Worm (Caenorhabditis elegans): Measurements from ENCODE around the gene rog-1.

The rog-1 gene

ce11 chrII:1402167-1402619, 27.4 kb upstream of the rog-1 start, which contains the start of gene Y51H7C.7 (continued):
- TF ChIP-seq aha-1 (tag; optimal IDR thresholded peaks at IDR 0.05) (peak; percentile 4), hpl-2 (GFP tag; optimal IDR thresholded peaks at IDR 0.05) (no peak), efl-3 (GFP tag; optimal IDR thresholded peaks at IDR 0.05) (no peak), unc-86 (tag; optimal IDR thresholded peaks at IDR 0.05) (peak; percentile 66), fkh-8 (tag; optimal IDR thresholded peaks at IDR 0.05) (peak; percentile 24), zip-4 (GFP tag; optimal IDR thresholded peaks at IDR 0.05) (no peak), hlh-17 (GFP tag; optimal IDR thresholded peaks at IDR 0.05; ENCODE audit: borderline replicate concordance) (no peak), pax-3 (tag; optimal IDR thresholded peaks at IDR 0.05) (no peak), efl-1 (optimal IDR thresholded peaks at IDR 0.05) (peak; percentile 47 to 68), efl-1 (GFP tag; optimal IDR thresholded peaks at IDR 0.05 in 1 of 2) (peak; percentile 76 to 97), tlp-1 (tag; optimal IDR thresholded peaks at IDR 0.05) (no peak), dpl-1 (GFP tag; optimal IDR thresholded peaks at IDR 0.05) (peak; percentile 56 to 76 (median 74)), irx-1 (tag; optimal IDR thresholded peaks at IDR 0.05) (peak; percentile 81), zag-1 (tag; optimal IDR thresholded peaks at IDR 0.05) (no peak), F16B12.6 (tag; optimal IDR thresholded peaks at IDR 0.05) (peak; percentile 55), dsc-1 (tag; optimal IDR thresholded peaks at IDR 0.05) (peak; percentile 76), fkh-10 (GFP tag; optimal IDR thresholded peaks at IDR 0.05) (no peak), lin-35 (GFP tag; optimal IDR thresholded peaks at IDR 0.05) (peak; percentile 37 to 66), sox-4 (tag; optimal IDR thresholded peaks at IDR 0.05) (peak; percentile 10), mep-1 (tag; optimal IDR thresholded peaks at IDR 0.05) (no peak), skn-1 (tag; optimal IDR thresholded peaks at IDR 0.05) (peak; percentile 61), nhr-84 (tag; optimal IDR thresholded peaks at IDR 0.05) (no peak), sup-37 (GFP tag; optimal IDR thresholded peaks at IDR 0.05) (no peak), C16A3.4 (tag; optimal IDR thresholded peaks at IDR 0.05) (peak; percentile 27), hlh-4 (tag; optimal IDR thresholded peaks at IDR 0.05) (no peak), C04F5.9 (tag; optimal IDR thresholded peaks at IDR 0.05) (peak; percentile 19), ama-1 (optimal IDR thresholded peaks at IDR 0.05) (no peak), lin-13 (GFP tag; optimal IDR thresholded peaks at IDR 0.05) (peak; percentile 12), nhr-28 (tag; optimal IDR thresholded peaks at IDR 0.05) (no peak), vab-15 (tag; optimal IDR thresholded peaks at IDR 0.05) (no peak), mef-2 (tag; optimal IDR thresholded peaks at IDR 0.05) (no peak), nhr-47 (tag; optimal IDR thresholded peaks at IDR 0.05) (peak; percentile 85), lin-39 (tag; optimal IDR thresholded peaks at IDR 0.05) (peak; percentile 76), nhr-76 (tag; optimal IDR thresholded peaks at IDR 0.05) (no peak), mab-9 (GFP tag; IDR thresholded peaks at IDR 0.05) (no peak), ceh-8 (GFP tag; optimal IDR thresholded peaks at IDR 0.05) (no peak), nhr-237 (tag; optimal IDR thresholded peaks at IDR 0.05) (no peak), lir-3 (tag; optimal IDR thresholded peaks at IDR 0.05; ENCODE audit: poor library complexity) (no peak), unc-30 (tag; optimal IDR thresholded peaks at IDR 0.05) (no peak)

- no peak for TF ChIP-seq ztf-11 (tag; optimal IDR thresholded peaks at IDR 0.05)
- TF ChIP-seq elt-3 (tag; optimal IDR thresholded peaks at IDR 0.05): no peak
- TF ChIP-seq mef-2 (tag; optimal IDR thresholded peaks at IDR 0.05): no peak
- no peak for TF ChIP-seq nhr-71 (tag; optimal IDR thresholded peaks at IDR 0.05)
- TF ChIP-seq elt-2 (tag; optimal IDR thresholded peaks at IDR 0.05): no peak
- no peak for TF ChIP-seq nhr-90 (tag; optimal IDR thresholded peaks at IDR 0.05; ENCODE audit: poor library complexity)
- TF ChIP-seq ceh-90 (tag; optimal IDR thresholded peaks at IDR 0.05): no peak
- TF ChIP-seq alr-1 (tag; optimal IDR thresholded peaks at IDR 0.05; ENCODE audit: borderline replicate concordance): no peak
- TF ChIP-seq mab-9 (GFP tag; IDR thresholded peaks at IDR 0.05): no peak
- no peak for TF ChIP-seq xbp-1 (tag; optimal IDR thresholded peaks at IDR 0.05)
- no peak for TF ChIP-seq egl-13 (tag; optimal IDR thresholded peaks at IDR 0.05)
- TF ChIP-seq nhr-47 (tag; optimal IDR thresholded peaks at IDR 0.05): no peak
- TF ChIP-seq fkh-8 (tag; optimal IDR thresholded peaks at IDR 0.05): no peak
- TF ChIP-seq zag-1 (tag; optimal IDR thresholded peaks at IDR 0.05): no peak
- TF ChIP-seq aha-1 (tag; optimal IDR thresholded peaks at IDR 0.05): no peak
- no peak for TF ChIP-seq nhr-20 (tag; optimal IDR thresholded peaks at IDR 0.05)
- TF ChIP-seq fkh-4 (tag; optimal IDR thresholded peaks at IDR 0.05; ENCODE audit: borderline replicate concordance): no peak
- no peak for TF ChIP-seq lir-3 (tag; optimal IDR thresholded peaks at IDR 0.05; ENCODE audit: poor library complexity)
- TF ChIP-seq ceh-82 (tag; optimal IDR thresholded peaks at IDR 0.05): no peak
- no peak for TF ChIP-seq fos-1 (tag; optimal IDR thresholded peaks at IDR 0.05)
Observed at ce11 chrII:1401474-1401873, 26.7 kb upstream of the rog-1 start, which contains the start of gene Y51H7C.8. Gene Y51H7C.8, plus strand, starts transcription at chrII:1401774.
